Fruit fly (Drosophila melanogaster) whole organism, pupa: Measurements from ENCODE around the gene Vps29.

Experiments
- CG10348 ChIP-seq: fragments of 200-800 bp; sonication (Bioruptor generic); IDR thresholded peaks from 2 replicates; pipeline ENCODE4 v1.3.6; 2022; ENCODE audit warnings: missing biosample characterization, missing genetic modification characterization
- CG13204 ChIP-seq: fragments of 200-800 bp; sonication (Bioruptor generic); optimal IDR thresholded peaks from 2 replicates; lab custom pipeline; 2018; ENCODE audit warnings: missing biosample characterization, mild to moderate bottlenecking, missing genetic modification characterization, moderate library complexity
- CG14655 ChIP-seq: fragments of 200-800 bp; sonication (Bioruptor generic); optimal IDR thresholded peaks from 3 replicates; lab custom pipeline; 2017; ENCODE audit warnings: mild to moderate bottlenecking, missing biosample characterization, missing genetic modification reagents, missing genetic modification characterization
- CG15710 ChIP-seq: fragments of 200-800 bp; sonication (Bioruptor generic); optimal IDR thresholded peaks from 2 replicates; lab custom pipeline; 2018; ENCODE audit warnings: missing biosample characterization, mild to moderate bottlenecking, missing genetic modification characterization, moderate library complexity
- CG17806 ChIP-seq: fragments of 200-800 bp; sonication (Bioruptor generic); optimal IDR thresholded peaks from 2 replicates; lab custom pipeline; 2018; ENCODE audit warnings: missing biosample characterization, mild to moderate bottlenecking, missing genetic modification characterization, moderate library complexity
- CG32121 ChIP-seq: fragments of 200-800 bp; sonication (Bioruptor generic); IDR thresholded peaks from 2 replicates; pipeline ENCODE4 v1.3.6; 2022; ENCODE audit warnings: missing biosample characterization, missing genetic modification characterization
- CG8301 ChIP-seq: fragments of 200-800 bp; sonication (Bioruptor generic); optimal IDR thresholded peaks from 2 replicates; lab custom pipeline; 2018; ENCODE audit warnings: missing biosample characterization, mild to moderate bottlenecking, missing genetic modification characterization
- EcR ChIP-seq: fragments of 200-800 bp; sonication (Bioruptor generic); optimal IDR thresholded peaks from 3 replicates; lab custom pipeline; 2019; ENCODE audit warnings: missing biosample characterization, missing genetic modification characterization, mild to moderate bottlenecking, moderate library complexity, missing genetic modification reagents
- Pif1B ChIP-seq: fragments of 200-800 bp; sonication (Bioruptor generic); optimal IDR thresholded peaks from 3 replicates; lab custom pipeline; 2016; ENCODE audit warnings: missing biosample characterization, missing genetic modification characterization
- fd96Ca ChIP-seq: fragments of 200-800 bp; sonication (Bioruptor generic); IDR thresholded peaks from 3 replicates; pipeline ENCODE4 v1.3.6; 2022; ENCODE audit warnings: missing biosample characterization, missing genetic modification characterization
- gl ChIP-seq: fragments of 200-800 bp; sonication (Bioruptor generic); optimal IDR thresholded peaks from 2 replicates; lab custom pipeline; 2018; ENCODE audit warnings: missing biosample characterization, mild to moderate bottlenecking, missing genetic modification characterization

dm6 chr2L:1114230-1114629 lies 36.3 kb upstream of the Vps29 start:
- no peak for TF ChIP-seq CG10348 (GFP tag; lab: Robert Waterston, UW)
- TF ChIP-seq fd96Ca (GFP tag; lab: Robert Waterston, UW): no peak
- TF ChIP-seq CG15710 (tag; lab: Kevin White, UChicago): no peak
- no peak for TF ChIP-seq CG8301 (tag; lab: Kevin White, UChicago)
- no peak for TF ChIP-seq Pif1B (GFP tag; lab: Kevin White, UChicago)
- no peak for TF ChIP-seq gl
- no peak for TF ChIP-seq EcR (GFP tag; lab: Kevin White, UChicago)
- TF ChIP-seq CG32121: no peak
- TF ChIP-seq CG13204: no peak
- no peak for TF ChIP-seq CG14655
- no peak for TF ChIP-seq CG17806
